Worm (Caenorhabditis elegans) whole organism, young adult: ENCODE data around the gene gtf-2F2.

ENCODE experiments used
- B0035.1 ChIP-seq: sonication (generic microtip); optimal IDR thresholded peaks from 2 replicates; lab custom pipeline; 2016; ENCODE audit warnings: missing genetic modification characterization, mild to moderate bottlenecking, missing compliant biosample characterization, missing genotype, missing genetic modification reagents
- B0261.1 ChIP-seq: sonication (generic microtip); optimal IDR thresholded peaks from 2 replicates; lab custom pipeline; 2016; ENCODE audit warnings: mild to moderate bottlenecking, missing genetic modification characterization, moderate library complexity, missing compliant biosample characterization
- B0336.3 ChIP-seq: fragments of 200-800 bp; sonication (Bioruptor generic); IDR thresholded peaks from 2 replicates; pipeline ENCODE4 v1.3.6; 2022; ENCODE audit warnings: missing genetic modification characterization, missing compliant biosample characterization
- D2030.7 ChIP-seq: fragments of 200-800 bp; sonication (Bioruptor generic); IDR thresholded peaks from 2 replicates; pipeline ENCODE4 v1.3.6; 2022; ENCODE audit warnings: missing genetic modification reagents, missing genetic modification characterization, missing compliant biosample characterization
- F49E8.2 ChIP-seq: sonication (generic microtip); optimal IDR thresholded peaks from 3 replicates; lab custom pipeline; 2017; ENCODE audit warnings: missing genetic modification characterization, mild to moderate bottlenecking, missing compliant biosample characterization, antibody characterized with exemption, moderate library complexity; ENCODE audit not compliant: insufficient read depth
- F55B11.4 ChIP-seq: sonication (generic microtip); optimal IDR thresholded peaks from 2 replicates; lab custom pipeline; 2016; ENCODE audit warnings: missing compliant biosample characterization, missing genetic modification characterization, borderline replicate concordance; ENCODE audit not compliant: insufficient read depth
- attf-6 ChIP-seq: fragments of 200-800 bp; sonication (Bioruptor generic); IDR thresholded peaks from 2 replicates; pipeline ENCODE4 v1.3.6; 2022; ENCODE audit warnings: missing genetic modification reagents, missing genetic modification characterization, missing compliant biosample characterization
- cebp-2 ChIP-seq: fragments of 200-800 bp; sonication (Bioruptor generic); IDR thresholded peaks from 2 replicates; pipeline ENCODE4 v1.3.6; 2022; ENCODE audit warnings: missing genetic modification characterization, missing compliant biosample characterization
- ceh-40 ChIP-seq: fragments of 200-800 bp; sonication (Bioruptor generic); IDR thresholded peaks from 2 replicates; pipeline ENCODE4 v1.3.6; 2022; ENCODE audit warnings: missing genetic modification characterization, missing compliant biosample characterization
- ceh-58 ChIP-seq: fragments of 200-800 bp; sonication (Bioruptor generic); IDR thresholded peaks from 2 replicates; pipeline ENCODE4 v1.3.6; 2022; ENCODE audit warnings: missing genetic modification characterization, missing compliant biosample characterization
- chd-7 ChIP-seq: sonication (generic microtip); optimal IDR thresholded peaks from 2 replicates; lab custom pipeline; 2016; ENCODE audit warnings: mild to moderate bottlenecking, missing genetic modification characterization, moderate library complexity, missing compliant biosample characterization
- dox-1 ChIP-seq: fragments of 200-800 bp; sonication (Bioruptor generic); IDR thresholded peaks from 2 replicates; pipeline ENCODE4 v1.3.6; 2022; ENCODE audit warnings: missing genetic modification reagents, missing genetic modification characterization, missing compliant biosample characterization
- dpl-1 ChIP-seq: fragments of 150-350 bp; optimal IDR thresholded peaks from 2 replicates; lab custom pipeline; 2014; ENCODE audit warnings: missing biosample characterization, missing genetic modification reagents, missing genetic modification characterization
- efl-1 ChIP-seq: fragments of 150-350 bp; optimal IDR thresholded peaks from 2 replicates; lab custom pipeline; 2014; ENCODE audit warnings: missing biosample characterization, missing genetic modification reagents, missing genetic modification characterization
- egl-18 ChIP-seq: fragments of 200-800 bp; sonication (Bioruptor generic); IDR thresholded peaks from 2 replicates; pipeline ENCODE4 v1.3.6; 2022; ENCODE audit warnings: missing genetic modification reagents, missing genetic modification characterization, missing compliant biosample characterization
- egrh-3 ChIP-seq: fragments of 200-800 bp; sonication (Bioruptor generic); IDR thresholded peaks from 2 replicates; pipeline ENCODE4 v1.3.6; 2022; ENCODE audit warnings: missing genetic modification reagents, missing genetic modification characterization, missing compliant biosample characterization
- hlh-26 ChIP-seq: fragments of 200-800 bp; sonication (Bioruptor generic); conservative IDR thresholded peaks from 2 replicates; pipeline ENCODE4 v1.3.6; 2022; ENCODE audit warnings: missing genetic modification reagents, missing genetic modification characterization, missing compliant biosample characterization
- hrde-1 ChIP-seq: sonication (generic microtip); optimal IDR thresholded peaks from 2 replicates; lab custom pipeline; 2016; ENCODE audit warnings: missing genetic modification characterization, mild to moderate bottlenecking, missing compliant biosample characterization, moderate library complexity, missing genotype, missing genetic modification reagents, borderline replicate concordance
- lin-54 ChIP-seq: fragments of 200-800 bp; sonication (Bioruptor generic); optimal IDR thresholded peaks from 2 replicates; lab custom pipeline; 2018; ENCODE audit warnings: mild to moderate bottlenecking, missing genetic modification characterization, missing compliant biosample characterization
- lsy-27 ChIP-seq: sonication (generic microtip); optimal IDR thresholded peaks from 2 replicates; lab custom pipeline; 2017; ENCODE audit warnings: missing genetic modification characterization, mild to moderate bottlenecking, missing compliant biosample characterization, antibody characterized with exemption, missing genotype, borderline replicate concordance; ENCODE audit not compliant: insufficient read depth
- nfya-1 ChIP-seq: sonication (generic microtip); optimal IDR thresholded peaks from 2 replicates; lab custom pipeline; 2017; ENCODE audit warnings: antibody characterized with exemption, missing compliant biosample characterization, missing genetic modification characterization, borderline replicate concordance; ENCODE audit not compliant: insufficient read depth
- nfya-2 ChIP-seq: fragments of 200-800 bp; sonication (Bioruptor generic); IDR thresholded peaks from 2 replicates; pipeline ENCODE4 v1.3.6; 2022; ENCODE audit warnings: missing genetic modification reagents, missing genetic modification characterization, missing compliant biosample characterization
- nhr-179 ChIP-seq: sonication (generic microtip); optimal IDR thresholded peaks from 2 replicates; lab custom pipeline; 2016; ENCODE audit warnings: mild to moderate bottlenecking, missing genetic modification characterization, missing compliant biosample characterization
- nhr-90 ChIP-seq: sonication (generic microtip); optimal IDR thresholded peaks from 2 replicates; lab custom pipeline; 2016; ENCODE audit warnings: missing genotype, mild to moderate bottlenecking, missing genetic modification characterization, missing compliant biosample characterization
- pbrm-1 ChIP-seq: fragments of 200-800 bp; sonication (Bioruptor generic); IDR thresholded peaks from 2 replicates; pipeline ENCODE4 v1.3.6; 2022; ENCODE audit warnings: missing genetic modification reagents, missing genetic modification characterization, missing compliant biosample characterization
- pha-4 ChIP-seq: fragments of 150-350 bp; sonication (generic microtip); optimal IDR thresholded peaks from 2 replicates; lab custom pipeline; 2014; ENCODE audit warnings: missing biosample characterization, missing genetic modification reagents, missing genetic modification characterization
- rcor-1 ChIP-seq: fragments of 200-800 bp; sonication (Bioruptor generic); IDR thresholded peaks from 2 replicates; pipeline ENCODE4 v1.3.6; 2022; ENCODE audit warnings: missing genetic modification reagents, missing genetic modification characterization, missing compliant biosample characterization
- rec-8 ChIP-seq, 2 experiments: sonication (generic microtip); optimal IDR thresholded peaks; 2 replicates each; lab custom pipeline; 2016; ENCODE audit warnings: mild to moderate bottlenecking in 2 of 2, missing genetic modification characterization in 2 of 2, missing genetic modification reagents in 2 of 2, missing genotype in 2 of 2, missing biosample characterization in 1 of 2, missing compliant biosample characterization in 1 of 2, moderate library complexity in 1 of 2
- repo-1 ChIP-seq: sonication (generic microtip); optimal IDR thresholded peaks from 2 replicates; lab custom pipeline; 2017; ENCODE audit warnings: mild to moderate bottlenecking, missing genetic modification characterization, missing compliant biosample characterization
- rpc-1 ChIP-seq, 2 experiments: fragments of 150-350 bp in 1 of 2; sonication (generic microtip) in 1 of 2; optimal IDR thresholded peaks; 2 replicates each; lab custom pipeline; 2014 to 2018; ENCODE audit warnings: missing biosample characterization in 1 of 2, missing genetic modification characterization in 1 of 2, missing genetic modification reagents in 1 of 2, missing genotype in 1 of 2
- sdz-38 ChIP-seq: sonication (generic microtip); optimal IDR thresholded peaks from 2 replicates; lab custom pipeline; 2016; ENCODE audit warnings: missing genotype, missing genetic modification characterization, missing compliant biosample characterization
- snpc-1.3 ChIP-seq: sonication (generic microtip); optimal IDR thresholded peaks from 2 replicates; lab custom pipeline; 2017; ENCODE audit warnings: missing genetic modification characterization, mild to moderate bottlenecking, missing compliant biosample characterization, antibody characterized with exemption, moderate library complexity, missing genotype, missing genetic modification reagents; ENCODE audit not compliant: insufficient read depth
- snpc-4 ChIP-seq, 5 experiments: fragments of 150-350 bp in 1 of 5; sonication (generic microtip) in 4 of 5; optimal IDR thresholded peaks; 2 replicates each; lab custom pipeline; 2014 to 2018; ENCODE audit warnings: missing genetic modification characterization in 5 of 5, missing biosample characterization in 3 of 5, antibody characterized with exemption in 2 of 5, mild to moderate bottlenecking in 2 of 5, missing compliant biosample characterization in 2 of 5, missing genotype in 2 of 5, moderate library complexity in 2 of 5, missing genetic modification reagents in 1 of 5
- sptf-2 ChIP-seq: fragments of 200-800 bp; sonication (Bioruptor generic); optimal IDR thresholded peaks from 2 replicates; lab custom pipeline; 2018; ENCODE audit warnings: mild to moderate bottlenecking, missing genetic modification characterization, missing compliant biosample characterization
- tbx-9 ChIP-seq: sonication (generic microtip); optimal IDR thresholded peaks from 2 replicates; lab custom pipeline; 2016; ENCODE audit warnings: borderline replicate concordance, missing genetic modification characterization, inconsistent platforms, missing compliant biosample characterization
- unc-130 ChIP-seq: sonication (generic microtip); optimal IDR thresholded peaks from 2 replicates; lab custom pipeline; 2016; ENCODE audit warnings: missing genetic modification reagents, missing genetic modification characterization, missing compliant biosample characterization
- zfh-2 ChIP-seq: fragments of 200-800 bp; sonication (Bioruptor generic); conservative IDR thresholded peaks from 2 replicates; pipeline ENCODE4 v1.3.6; 2022; ENCODE audit warnings: missing genetic modification reagents, missing genetic modification characterization, missing compliant biosample characterization
- zim-3 ChIP-seq: sonication (generic microtip); optimal IDR thresholded peaks from 2 replicates; lab custom pipeline; 2017; ENCODE audit warnings: mild to moderate bottlenecking, missing genetic modification characterization, moderate library complexity, missing compliant biosample characterization
- ztf-18 ChIP-seq: sonication (generic microtip); optimal IDR thresholded peaks from 2 replicates; lab custom pipeline; 2016; ENCODE audit warnings: missing genotype, mild to moderate bottlenecking, missing genetic modification characterization, missing compliant biosample characterization
- ztf-25 ChIP-seq: fragments of 200-800 bp; sonication (Bioruptor generic); IDR thresholded peaks from 2 replicates; pipeline ENCODE4 v1.3.6; 2022; ENCODE audit warnings: missing genetic modification reagents, missing genetic modification characterization, missing compliant biosample characterization
- ztf-26 ChIP-seq: sonication (generic microtip); optimal IDR thresholded peaks from 2 replicates; lab custom pipeline; 2017; ENCODE audit warnings: missing genetic modification characterization, missing compliant biosample characterization
- ztf-3 ChIP-seq: fragments of 200-800 bp; sonication (Bioruptor generic); optimal IDR thresholded peaks from 2 replicates; lab custom pipeline; 2018; ENCODE audit warnings: mild to moderate bottlenecking, missing genetic modification characterization, missing compliant biosample characterization

gtf-2F2 gene

DNA sequence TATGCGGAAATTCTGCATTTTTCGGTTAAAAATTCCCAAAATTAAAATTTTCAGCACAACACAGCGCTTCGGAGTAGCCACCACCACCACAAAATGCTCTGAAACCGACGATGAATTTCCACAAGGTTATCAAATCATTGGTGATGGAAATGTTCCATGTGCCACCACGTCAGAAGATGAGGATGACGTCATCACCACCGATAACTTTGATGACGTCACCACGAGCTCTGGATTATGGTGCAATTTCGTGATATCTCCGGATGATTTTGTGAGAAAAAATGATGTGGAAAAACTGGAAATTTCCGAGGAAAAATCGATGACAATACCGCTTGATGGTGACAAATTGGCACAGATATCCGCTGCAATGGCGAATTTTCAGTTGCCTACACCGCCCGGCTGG is 723 bp upstream of the gtf-2F2 start (continued):
- TF ChIP-seq zim-3 (tag; lab: Kevin White, UChicago) = no peak
- TF ChIP-seq sdz-38 (tag; lab: Kevin White, UChicago) = no peak
- TF ChIP-seq attf-6 (GFP tag; lab: Robert Waterston, UW) = no peak
- TF ChIP-seq zfh-2 (GFP tag; lab: Robert Waterston, UW) = no peak
- no peak for TF ChIP-seq B0035.1 (tag; lab: Kevin White, UChicago)

DNA sequence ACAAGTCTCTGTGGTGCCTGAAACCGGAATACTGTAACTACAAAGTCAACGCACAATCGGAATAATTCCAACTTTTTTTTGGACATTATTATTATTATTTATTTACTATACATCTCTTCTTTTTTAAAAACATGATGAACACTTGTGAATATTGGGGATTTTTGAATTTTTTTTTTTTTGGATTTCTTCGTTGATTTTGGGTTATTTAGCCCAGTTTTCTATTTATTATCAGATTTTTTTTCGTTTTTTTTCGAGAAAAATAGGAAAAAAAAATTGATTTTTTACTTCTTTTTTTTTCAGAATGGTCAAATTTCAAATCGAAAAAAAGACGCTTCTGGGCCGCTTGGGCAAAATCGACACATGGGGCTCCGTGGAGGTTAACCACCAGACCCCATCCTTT is 4.3 kb downstream of the gtf-2F2 start, which contains the start of gene tgt-2:
tgt-2 (plus strand) TSS at position 301 of the 400 bp plus-strand sequence.
- TF ChIP-seq nhr-179 (tag; lab: Kevin White, UChicago) (no peak), F55B11.4 (tag; lab: Kevin White, UChicago) (no peak), hlh-26 (GFP tag; lab: Robert Waterston, UW) (no peak), ceh-40 (GFP tag; lab: Robert Waterston, UW) (no peak), tbx-9 (tag; lab: Kevin White, UChicago) (no peak), rpc-1 (optimal IDR thresholded peaks at IDR 0.05; lab: Kevin White, UChicago) (no peak), rpc-1 (tag; optimal IDR thresholded peaks at IDR 0.05; lab: Kevin White, UChicago) (no peak), chd-7 (tag; lab: Kevin White, UChicago) (no peak), ceh-58 (no peak), B0261.1 (no peak), hrde-1 (tag; lab: Kevin White, UChicago) (no peak), ztf-18 (no peak), dpl-1 (GFP tag; lab: Kevin White, UChicago) (no peak), zfh-2 (GFP tag; lab: Robert Waterston, UW) (no peak), cebp-2 (GFP tag; lab: Robert Waterston, UW) (no peak), egrh-3 (GFP tag; lab: Robert Waterston, UW) (no peak), efl-1 (GFP tag; lab: Kevin White, UChicago) (no peak), nhr-90 (no peak)

DNA sequence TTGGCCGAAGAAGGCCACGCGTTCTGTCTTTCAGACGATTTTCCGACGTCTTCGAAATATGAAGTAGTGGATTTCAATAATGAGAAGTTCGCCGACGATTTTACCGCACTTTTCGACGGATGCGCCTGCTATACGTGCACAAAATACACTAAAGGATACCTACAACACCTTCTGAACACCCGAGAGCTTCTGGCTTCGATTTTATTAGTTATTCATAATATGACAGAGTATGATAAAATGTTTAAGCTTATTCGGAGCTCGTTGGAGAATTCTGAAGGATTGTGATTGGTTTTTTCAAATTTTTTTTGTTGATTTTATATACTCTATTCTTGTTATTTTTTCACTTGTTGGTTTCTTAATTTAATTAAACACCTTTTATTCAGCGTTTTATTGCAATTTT is 6.8 kb downstream of the gtf-2F2 start:
- no peak for TF ChIP-seq pha-4 (tag; lab: Kevin White, UChicago)
- TF ChIP-seq F49E8.2 (tag; lab: Kevin White, UChicago) = no peak
- no peak for TF ChIP-seq tbx-9 (tag; lab: Kevin White, UChicago)
- TF ChIP-seq ztf-26 (tag; lab: Kevin White, UChicago) = no peak
- no peak for TF ChIP-seq sptf-2 (GFP tag; lab: Kevin White, UChicago)
- no peak for TF ChIP-seq egrh-3 (GFP tag; lab: Robert Waterston, UW)
- TF ChIP-seq snpc-4 (GFP tag; optimal IDR thresholded peaks at IDR 0.05; lab: Kevin White, UChicago) = no peak
- no peak for TF ChIP-seq snpc-4 (tag; optimal IDR thresholded peaks at IDR 0.05; lab: Kevin White, UChicago)
- no peak for TF ChIP-seq nfya-1 (tag; lab: Kevin White, UChicago)
- no peak for TF ChIP-seq lsy-27 (tag; lab: Kevin White, UChicago)
- TF ChIP-seq ztf-3 (GFP tag; lab: Kevin White, UChicago) = no peak
- no peak for TF ChIP-seq rcor-1
- no peak for TF ChIP-seq repo-1
- no peak for TF ChIP-seq unc-130 (GFP tag; lab: Kevin White, UChicago)

DNA sequence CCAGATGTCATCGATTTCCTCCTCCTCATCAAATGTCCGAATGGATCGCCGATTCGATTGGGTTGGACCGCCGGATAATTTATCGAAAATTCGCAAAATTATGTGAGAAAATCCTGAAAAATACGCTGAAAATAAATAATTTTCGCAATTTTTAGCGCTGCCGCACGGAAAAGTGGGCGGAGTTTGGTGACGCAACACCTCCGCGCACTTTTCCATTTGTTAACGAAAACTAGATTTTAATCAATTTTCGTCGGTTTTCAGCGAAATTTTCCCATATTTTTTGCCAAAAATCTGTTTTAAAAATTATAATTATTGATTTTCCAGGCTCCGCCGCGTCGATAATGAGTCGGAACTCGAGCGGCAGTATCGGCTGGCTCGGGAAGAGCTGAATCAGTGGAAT is 7.3 kb downstream of the gtf-2F2 start, which contains the start of gene Y39B6A.34:
Y39B6A.34 (plus strand) TSS at position 3 of the 400 bp plus-strand sequence.
- TF ChIP-seq egl-18 (GFP tag; lab: Robert Waterston, UW) = no peak
- no peak for TF ChIP-seq nfya-2 (GFP tag; lab: Robert Waterston, UW)
- TF ChIP-seq D2030.7 (GFP tag; lab: Robert Waterston, UW) = 0 out of 2 replicates have a peak, but pooled peaks have one; percentile 15
- peak; percentile 7 for TF ChIP-seq lin-54 (GFP tag; lab: Kevin White, UChicago)
- TF ChIP-seq B0336.3 = peak; percentile 58
- no peak for TF ChIP-seq ztf-25 (GFP tag; lab: Robert Waterston, UW)
- TF ChIP-seq ztf-18 = peak; percentile 57
- TF ChIP-seq pbrm-1 = 0 out of 2 replicates have a peak, but pooled peaks have one; percentile 25
- no peak for TF ChIP-seq snpc-4 (GFP tag; optimal IDR thresholded peaks at IDR 0.05; lab: Kevin White, UChicago)
- no peak for TF ChIP-seq snpc-4 (tag; optimal IDR thresholded peaks at IDR 0.05; lab: Kevin White, UChicago)
- TF ChIP-seq dox-1 (GFP tag; lab: Robert Waterston, UW) = peak; percentile 56
- TF ChIP-seq snpc-1.3 = peak; percentile 39
- TF ChIP-seq zfh-2 (GFP tag; lab: Robert Waterston, UW) = 0 out of 2 replicates have a peak, but pooled peaks have one; percentile 19
- TF ChIP-seq rec-8 (tag; optimal IDR thresholded peaks at IDR 0.05; lab: Kevin White, UChicago) = peak in 1 of 2 experiments; percentile 13
